Worm (Caenorhabditis elegans): ENCODE measurements around the gene F43C9.2.

The F43C9.2 gene

DNA sequence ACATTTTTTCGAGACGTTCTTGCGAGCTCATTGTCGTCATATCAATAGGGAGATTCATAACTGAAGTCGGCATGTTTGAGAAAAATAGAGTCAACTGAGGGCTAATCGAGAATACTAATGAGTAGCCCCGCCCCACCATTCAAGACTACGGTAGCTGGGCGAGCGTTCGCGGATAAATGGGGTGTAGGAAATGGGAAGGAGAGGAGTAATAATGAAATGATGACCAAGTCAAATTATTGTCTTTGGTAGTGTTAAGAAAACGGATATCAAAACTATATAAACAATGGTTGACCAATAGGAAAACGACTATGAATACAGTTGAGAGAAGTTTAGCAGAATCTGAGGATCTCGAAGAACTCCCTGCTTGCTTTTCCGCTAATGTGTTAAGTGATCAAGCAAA, 21.9 kb upstream of the F43C9.2 start, which contains the start of gene mls-2:
TSS of gene mls-2 (minus strand) at position 101 of the 400 bp plus-strand sequence.
- TF ChIP-seq nhr-76 (tag; optimal IDR thresholded peaks at IDR 0.05) (no peak), mls-2 (tag; optimal IDR thresholded peaks at IDR 0.05) (peak; percentile 66), cnd-1 (tag; optimal IDR thresholded peaks at IDR 0.05) (no peak)

ce11 chrX:4769885-4770284, 13.5 kb upstream of the F43C9.2 start, which contains the start of gene npr-1:
TSS of gene npr-1 (minus strand) at chrX:4769985.
- no peak for TF ChIP-seq lsy-2 (tag; optimal IDR thresholded peaks at IDR 0.05)
- TF ChIP-seq bed-3 (GFP tag; optimal IDR thresholded peaks at IDR 0.05): no peak
- TF ChIP-seq elt-1 (tag; optimal IDR thresholded peaks at IDR 0.05; ENCODE audit: borderline replicate concordance, insufficient read depth): no peak
- no peak for TF ChIP-seq mab-5 (tag; optimal IDR thresholded peaks at IDR 0.05)
- no peak for TF ChIP-seq nhr-2 (tag; optimal IDR thresholded peaks at IDR 0.05)

- TF ChIP-seq nhr-2 (tag; optimal IDR thresholded peaks at IDR 0.05) (no peak), snpc-4 (tag; optimal IDR thresholded peaks at IDR 0.05) (no peak), mep-1 (tag; optimal IDR thresholded peaks at IDR 0.05) (no peak), flh-1 (GFP tag; optimal IDR thresholded peaks at IDR 0.05) (no peak), mab-5 (tag; optimal IDR thresholded peaks at IDR 0.05) (no peak), ceh-39 (tag; optimal IDR thresholded peaks at IDR 0.05) (no peak), nhr-76 (tag; optimal IDR thresholded peaks at IDR 0.05) (no peak), M03D4.4 (tag; optimal IDR thresholded peaks at IDR 0.05) (no peak), ceh-83 (GFP tag; optimal IDR thresholded peaks at IDR 0.05) (no peak), ces-1 (GFP tag; optimal IDR thresholded peaks at IDR 0.05) (no peak), ceh-43 (GFP tag; optimal IDR thresholded peaks at IDR 0.05) (no peak), zip-8 (tag; optimal IDR thresholded peaks at IDR 0.05) (no peak), unc-120 (tag; optimal IDR thresholded peaks at IDR 0.05; ENCODE audit: poor library complexity, severe bottlenecking) (no peak), elt-1 (tag; optimal IDR thresholded peaks at IDR 0.05; ENCODE audit: borderline replicate concordance, insufficient read depth) (no peak)
Measured at ce11 chrX:4782197-4782596, 1.2 kb upstream of the F43C9.2 start, which contains the start of gene hum-10. TSS of gene hum-10 (minus strand) at chrX:4782297.

- no peak for TF ChIP-seq sptf-1 (tag; optimal IDR thresholded peaks at IDR 0.05)
- no peak for TF ChIP-seq ces-1 (GFP tag; optimal IDR thresholded peaks at IDR 0.05)
- TF ChIP-seq ceh-43 (GFP tag; optimal IDR thresholded peaks at IDR 0.05): no peak
- peak; percentile 70 for TF ChIP-seq unc-62 (GFP tag; optimal IDR thresholded peaks at IDR 0.05)
- TF ChIP-seq hlh-1 (tag; optimal IDR thresholded peaks at IDR 0.05): peak; percentile 90
- no peak for TF ChIP-seq sem-2 (GFP tag; optimal IDR thresholded peaks at IDR 0.05)
Measured at ce11 chrX:4784776-4785175, 1.4 kb downstream of the F43C9.2 start.

- TF ChIP-seq elt-1 (tag; optimal IDR thresholded peaks at IDR 0.05; ENCODE audit: borderline replicate concordance, insufficient read depth) (no peak), ces-1 (GFP tag; optimal IDR thresholded peaks at IDR 0.05) (peak; percentile 53)
Measured at ce11 chrX:4787525-4787924, 4.1 kb downstream of the F43C9.2 start.

DNA sequence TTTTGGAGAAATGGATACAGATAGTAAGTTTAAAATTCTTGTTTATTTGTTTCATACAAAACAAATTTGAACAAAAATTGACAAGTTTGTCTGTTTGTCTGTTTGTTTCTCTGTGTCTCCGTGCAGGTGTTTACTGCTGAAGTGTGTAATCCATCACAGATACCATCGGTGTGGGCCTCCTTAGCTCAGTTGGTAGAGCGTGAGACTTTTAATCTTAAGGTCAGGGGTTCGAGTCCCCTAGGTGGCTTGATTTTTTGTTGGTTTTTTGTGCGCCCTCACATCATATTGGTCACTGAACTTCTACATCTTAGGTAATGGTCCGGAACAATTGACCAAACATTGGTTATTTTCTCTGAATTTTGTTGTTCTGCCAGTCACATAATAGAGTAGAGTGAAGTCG, 5.5 kb downstream of the F43C9.2 start:
- TF ChIP-seq ces-1 (GFP tag; optimal IDR thresholded peaks at IDR 0.05) (no peak), ham-2 (GFP tag; optimal IDR thresholded peaks at IDR 0.05) (no peak), unc-120 (tag; optimal IDR thresholded peaks at IDR 0.05; ENCODE audit: poor library complexity, severe bottlenecking) (peak; percentile 21), mls-2 (tag; optimal IDR thresholded peaks at IDR 0.05) (peak; percentile 45), ceh-43 (GFP tag; optimal IDR thresholded peaks at IDR 0.05) (no peak), flh-1 (GFP tag; optimal IDR thresholded peaks at IDR 0.05) (no peak), ceh-83 (GFP tag; optimal IDR thresholded peaks at IDR 0.05) (peak; percentile 85), sptf-1 (tag; optimal IDR thresholded peaks at IDR 0.05) (peak; percentile 72), lin-32 (GFP tag; optimal IDR thresholded peaks at IDR 0.05) (no peak), drap-1 (GFP tag; optimal IDR thresholded peaks at IDR 0.05) (peak; percentile 66), lin-13 (tag; optimal IDR thresholded peaks at IDR 0.05) (no peak), ztf-11 (tag; optimal IDR thresholded peaks at IDR 0.05) (no peak), elt-3 (tag; optimal IDR thresholded peaks at IDR 0.05) (no peak), ceh-39 (tag; optimal IDR thresholded peaks at IDR 0.05) (no peak), blmp-1 (tag; optimal IDR thresholded peaks at IDR 0.05) (no peak), nhr-12 (tag; optimal IDR thresholded peaks at IDR 0.05) (no peak), mab-5 (tag; optimal IDR thresholded peaks at IDR 0.05) (no peak), nhr-28 (tag; optimal IDR thresholded peaks at IDR 0.05) (no peak), nhr-76 (tag; optimal IDR thresholded peaks at IDR 0.05) (no peak), nhr-2 (tag; optimal IDR thresholded peaks at IDR 0.05) (no peak), zip-8 (tag; optimal IDR thresholded peaks at IDR 0.05) (no peak), lsy-2 (tag; optimal IDR thresholded peaks at IDR 0.05) (no peak), M03D4.4 (tag; optimal IDR thresholded peaks at IDR 0.05) (peak; percentile 79), pha-4 (tag; optimal IDR thresholded peaks at IDR 0.05) (no peak), sem-2 (GFP tag; optimal IDR thresholded peaks at IDR 0.05) (peak; percentile 74), cnd-1 (tag; optimal IDR thresholded peaks at IDR 0.05) (peak; percentile 81), snpc-4 (tag; optimal IDR thresholded peaks at IDR 0.05) (no peak), nhr-237 (tag; optimal IDR thresholded peaks at IDR 0.05) (no peak), hlh-1 (tag; optimal IDR thresholded peaks at IDR 0.05) (no peak), bed-3 (GFP tag; optimal IDR thresholded peaks at IDR 0.05) (no peak), elt-1 (tag; optimal IDR thresholded peaks at IDR 0.05; ENCODE audit: borderline replicate concordance, insufficient read depth) (no peak), unc-62 (GFP tag; optimal IDR thresholded peaks at IDR 0.05) (peak; percentile 8), mep-1 (tag; optimal IDR thresholded peaks at IDR 0.05) (no peak), unc-39 (tag; optimal IDR thresholded peaks at IDR 0.05) (no peak), tbx-8 (GFP tag; optimal IDR thresholded peaks at IDR 0.05) (no peak)
